Fruit fly (Drosophila melanogaster): ENCODE data around the gene Esp.
A peak's percentile ranks its signal among the peaks of the same experiment; 100 is the strongest.

The Esp gene

dm6 chr3R:24813637-24814301 is 28.0 kb upstream of the Esp start, which contains the start of the genes lili and CG34150 (continued):
- TF ChIP-seq CG17568 (GFP tag; optimal IDR thresholded peaks at IDR 0.05): no peak
- peak; percentile 29 for TF ChIP-seq slp2 (GFP tag; optimal IDR thresholded peaks at IDR 0.05)
- TF ChIP-seq inv (GFP tag; IDR thresholded peaks at IDR 0.05; ENCODE audit: partially characterized antibody): peak; percentile 73
- peak; percentile 95 for TF ChIP-seq Sry-δ (GFP tag; optimal IDR thresholded peaks at IDR 0.05)
- TF ChIP-seq CG2120 (GFP tag; optimal IDR thresholded peaks at IDR 0.05): peak; percentile 91
- TF ChIP-seq zf30C (GFP tag; optimal IDR thresholded peaks at IDR 0.05): peak; percentile 22
- TF ChIP-seq CG8359 (GFP tag; optimal IDR thresholded peaks at IDR 0.05; ENCODE audit: borderline replicate concordance): no peak
- 0 out of 3 replicates have a peak, but pooled peaks have one; percentile 45 for TF ChIP-seq CG2889 (GFP tag; IDR thresholded peaks at IDR 0.05)
- TF ChIP-seq Mes4 (GFP tag; optimal IDR thresholded peaks at IDR 0.05): peak; percentile 56
- TF ChIP-seq ci (GFP tag; IDR thresholded peaks at IDR 0.05): peak; percentile 73
- peak; percentile 86 for TF ChIP-seq Bteb2 (GFP tag; optimal IDR thresholded peaks at IDR 0.05)
- TF ChIP-seq zfh2 (GFP tag; optimal IDR thresholded peaks at IDR 0.05): peak; percentile 64
- peak; percentile 69 for TF ChIP-seq klu (GFP tag; IDR thresholded peaks at IDR 0.05)
- TF ChIP-seq CG31441 (GFP tag; IDR thresholded peaks at IDR 0.05): peak; percentile 78
- peak; percentile 62 for TF ChIP-seq CG17328 (GFP tag; IDR thresholded peaks at IDR 0.05)
- peak; percentile 40; the same call in 1 of the 2 replicates for TF ChIP-seq CG4404 (GFP tag; IDR thresholded peaks at IDR 0.05)
- no peak for TF ChIP-seq bowl (GFP tag; IDR thresholded peaks at IDR 0.05)
- peak; percentile 72; the same call in 1 of the 2 replicates for TF ChIP-seq sna (GFP tag; IDR thresholded peaks at IDR 0.05; ENCODE audit: partially characterized antibody)
- peak; percentile 77 for TF ChIP-seq CG9817 (tag; optimal IDR thresholded peaks at IDR 0.05)
- TF ChIP-seq CG34376 (GFP tag; optimal IDR thresholded peaks at IDR 0.05): peak; percentile 66
- peak; percentile 81 for TF ChIP-seq CG17829 (tag; optimal IDR thresholded peaks at IDR 0.05)
- TF ChIP-seq CG15073 (GFP tag; optimal IDR thresholded peaks at IDR 0.05): no peak
- TF ChIP-seq lab (GFP tag; optimal IDR thresholded peaks at IDR 0.05): peak; percentile 71
- peak; percentile 36 for TF ChIP-seq fd96Cb (tag; optimal IDR thresholded peaks at IDR 0.05)
- peak; percentile 79 for TF ChIP-seq Max (GFP tag; optimal IDR thresholded peaks at IDR 0.05)
- TF ChIP-seq shn (GFP tag; optimal IDR thresholded peaks at IDR 0.05): peak; percentile 47
- peak; percentile 74 for TF ChIP-seq CG7839 (tag; optimal IDR thresholded peaks at IDR 0.05)
- TF ChIP-seq CG10209 (GFP tag; optimal IDR thresholded peaks at IDR 0.05): peak; percentile 56
- no peak for TF ChIP-seq ash1 (GFP tag; optimal IDR thresholded peaks at IDR 0.05)
- peak; percentile 64 to 75 for TF ChIP-seq Hr51 (GFP tag; optimal IDR thresholded peaks at IDR 0.05)
- TF ChIP-seq croc (GFP tag; conservative IDR thresholded peaks at IDR 0.05): peak; percentile 37; the same call in 2 of the 3 replicates
- TF ChIP-seq PHDP (tag; optimal IDR thresholded peaks at IDR 0.05): peak; percentile 77
- no peak for TF ChIP-seq CG10565 (GFP tag; optimal IDR thresholded peaks at IDR 0.05)
- TF ChIP-seq ems (GFP tag; optimal IDR thresholded peaks at IDR 0.05): peak; percentile 70
- peak; percentile 46 for TF ChIP-seq CG4617 (GFP tag; optimal IDR thresholded peaks at IDR 0.05; ENCODE audit: borderline replicate concordance)
- peak; percentile 54 for TF ChIP-seq CG7928 (GFP tag; optimal IDR thresholded peaks at IDR 0.05)
- peak; percentile 34 for TF ChIP-seq CG3163 (GFP tag; optimal IDR thresholded peaks at IDR 0.05)
- TF ChIP-seq CG13775 (GFP tag; optimal IDR thresholded peaks at IDR 0.05): peak; percentile 72
- TF ChIP-seq maf-S (GFP tag; optimal IDR thresholded peaks at IDR 0.05): peak; percentile 62
- peak; percentile 67 for TF ChIP-seq CG3838 (GFP tag; optimal IDR thresholded peaks at IDR 0.05)
- TF ChIP-seq ewg (GFP tag; optimal IDR thresholded peaks at IDR 0.05): peak; percentile 51
- no peak for TF ChIP-seq sim (GFP tag; IDR thresholded peaks at IDR 0.05)
- TF ChIP-seq CG1024 (GFP tag; IDR thresholded peaks at IDR 0.05): peak; percentile 57
- TF ChIP-seq CG4328 (GFP tag; optimal IDR thresholded peaks at IDR 0.05): peak; percentile 65
- peak; percentile 35 for TF ChIP-seq gfzf (GFP tag; optimal IDR thresholded peaks at IDR 0.05)
- TF ChIP-seq Dip3 (GFP tag; optimal IDR thresholded peaks at IDR 0.05): peak; percentile 65
- peak; percentile 82 for TF ChIP-seq Dbx (GFP tag; IDR thresholded peaks at IDR 0.05)
- TF ChIP-seq Chrac-16 (GFP tag; optimal IDR thresholded peaks at IDR 0.05): peak; percentile 85
- no peak for TF ChIP-seq CG15479 (GFP tag; optimal IDR thresholded peaks at IDR 0.05)
